Fruit fly (Drosophila melanogaster): Measurements from ENCODE around the gene CG12155.

dm6 chrX:7705175-7706097, 23.1 kb upstream of the CG12155 start:
- TF ChIP-seq btn (GFP tag; optimal IDR thresholded peaks at IDR 0.05) (peak; percentile 18), CG6854 (GFP tag; optimal IDR thresholded peaks at IDR 0.05) (peak; percentile 93), CG2129 (GFP tag; IDR thresholded peaks at IDR 0.05; ENCODE audit: partially characterized antibody) (no peak), lilli (GFP tag; optimal IDR thresholded peaks at IDR 0.05) (peak; percentile 95), exex (tag; optimal IDR thresholded peaks at IDR 0.05) (peak; percentile 55), CG10274 (GFP tag; optimal IDR thresholded peaks at IDR 0.05) (peak; percentile 87), CG7928 (GFP tag; optimal IDR thresholded peaks at IDR 0.05) (peak; percentile 72), MBD-R2 (GFP tag; IDR thresholded peaks at IDR 0.05) (peak; percentile 53), CG6272 (GFP tag; IDR thresholded peaks at IDR 0.05) (peak; percentile 78), D19B (GFP tag; optimal IDR thresholded peaks at IDR 0.05) (peak; percentile 91), CG3163 (GFP tag; optimal IDR thresholded peaks at IDR 0.05) (peak; percentile 20), Sry-β (GFP tag; optimal IDR thresholded peaks at IDR 0.05) (peak; percentile 43)

All from whole organism, embryonic.